Fruit fly (Drosophila melanogaster) whole organism, wandering third instar larva: ENCODE results near the gene hth.

ENCODE experiments used
- Abd-B ChIP-seq: fragments of >200 bp; optimal IDR thresholded peaks from 2 replicates; lab custom pipeline; 2017; ENCODE audit warnings: missing biosample characterization, missing genetic modification characterization
- CG9705 ChIP-seq: fragments of 200-800 bp; sonication (Bioruptor generic); optimal IDR thresholded peaks from 2 replicates; lab custom pipeline; 2018; ENCODE audit warnings: missing biosample characterization, mild to moderate bottlenecking, missing genetic modification characterization
- CrebA ChIP-seq: fragments of 200-800 bp; sonication (Bioruptor generic); optimal IDR thresholded peaks from 2 replicates; lab custom pipeline; 2016; ENCODE audit warnings: missing biosample characterization, mild to moderate bottlenecking, missing genetic modification characterization, borderline replicate concordance
- Dfd ChIP-seq: fragments of >200 bp; optimal IDR thresholded peaks from 2 replicates; lab custom pipeline; 2017; ENCODE audit warnings: missing biosample characterization, missing genetic modification characterization
- Hnf4 ChIP-seq: fragments of 200-800 bp; sonication (Bioruptor generic); optimal IDR thresholded peaks from 2 replicates; lab custom pipeline; 2016; ENCODE audit warnings: missing biosample characterization, mild to moderate bottlenecking, missing genetic modification characterization
- Hr78 ChIP-seq: fragments of >200 bp; optimal IDR thresholded peaks from 2 replicates; lab custom pipeline; 2017; ENCODE audit warnings: missing biosample characterization, missing genetic modification characterization
- Hr83 ChIP-seq: fragments of 200-300 bp; sonication (Bioruptor generic); optimal IDR thresholded peaks from 2 replicates; lab custom pipeline; 2016; ENCODE audit warnings: missing biosample characterization, mild to moderate bottlenecking, missing genetic modification characterization, moderate library complexity; ENCODE audit not compliant: poor library complexity, severe bottlenecking
- Jra ChIP-seq: sonication (Bioruptor generic); optimal IDR thresholded peaks from 2 replicates; lab custom pipeline; 2016; ENCODE audit warnings: missing biosample characterization, missing genetic modification characterization
- Mio ChIP-seq: sonication (Bioruptor generic); optimal IDR thresholded peaks from 2 replicates; lab custom pipeline; 2016; ENCODE audit warnings: missing biosample characterization, missing genetic modification characterization
- Myc ChIP-seq: fragments of >200 bp; optimal IDR thresholded peaks from 2 replicates; lab custom pipeline; 2017
- OdsH ChIP-seq: fragments of 200-800 bp; sonication (Bioruptor generic); optimal IDR thresholded peaks from 2 replicates; lab custom pipeline; 2016; ENCODE audit warnings: missing biosample characterization, mild to moderate bottlenecking, missing genetic modification characterization
- Rel ChIP-seq, 2 experiments: fragments of 200-800 bp; sonication (Bioruptor generic) in 1 of 2; optimal IDR thresholded peaks; 2 replicates in 1 of 2; 3 replicates in 1 of 2; lab custom pipeline; 2016 to 2019; ENCODE audit warnings: mild to moderate bottlenecking in 2 of 2, missing biosample characterization in 2 of 2, missing genetic modification characterization in 2 of 2, moderate library complexity in 1 of 2
- Sp1 ChIP-seq: fragments of 200-800 bp; sonication (Bioruptor generic); optimal IDR thresholded peaks from 3 replicates; lab custom pipeline; 2019; ENCODE audit warnings: missing biosample characterization, mild to moderate bottlenecking, missing genetic modification characterization, moderate library complexity
- Vsx2 ChIP-seq: fragments of 200-300, 225-300 bp; sonication (Bioruptor generic); optimal IDR thresholded peaks from 2 replicates; lab custom pipeline; 2018; ENCODE audit warnings: missing biosample characterization, missing genetic modification characterization; ENCODE audit not compliant: partially characterized antibody
- br ChIP-seq: fragments of 200-800 bp; sonication (Bioruptor generic); optimal IDR thresholded peaks from 2 replicates; lab custom pipeline; 2016; ENCODE audit warnings: missing biosample characterization, missing genetic modification characterization
- brk ChIP-seq: fragments of 200-800 bp; sonication (Bioruptor generic); optimal IDR thresholded peaks from 2 replicates; lab custom pipeline; 2016; ENCODE audit warnings: missing biosample characterization, mild to moderate bottlenecking, missing genetic modification characterization
- dl ChIP-seq, 2 experiments: fragments of 175-275, 200-275 bp in 1 of 2; fragments of 200-275 bp in 1 of 2; sonication (Bioruptor generic); optimal IDR thresholded peaks; lab custom pipeline; 2018; ENCODE audit warnings: mild to moderate bottlenecking in 2 of 2, missing biosample characterization in 2 of 2, missing genetic modification characterization in 2 of 2, moderate library complexity in 2 of 2; ENCODE audit not compliant: partially characterized antibody in 2 of 2, insufficient read depth in 1 of 2
- dmrt93B ChIP-seq: fragments of 200-800 bp; sonication (Bioruptor generic); optimal IDR thresholded peaks from 2 replicates; lab custom pipeline; 2018; ENCODE audit warnings: missing biosample characterization, mild to moderate bottlenecking, missing genetic modification characterization
- dsf ChIP-seq: sonication (Bioruptor generic); optimal IDR thresholded peaks from 2 replicates; lab custom pipeline; 2016; ENCODE audit warnings: missing biosample characterization, missing genetic modification characterization, borderline replicate concordance
- ey ChIP-seq: fragments of 200-800 bp; sonication (Bioruptor generic); optimal IDR thresholded peaks from 2 replicates; lab custom pipeline; 2016; ENCODE audit warnings: missing biosample characterization, missing genetic modification characterization
- foxo ChIP-seq, 2 experiments: fragments of 200-800 bp; sonication (Bioruptor generic); optimal IDR thresholded peaks; 2 replicates in 1 of 2; 3 replicates in 1 of 2; lab custom pipeline; 2016 to 2017; ENCODE audit warnings: missing biosample characterization in 2 of 2, missing genetic modification characterization in 2 of 2
- h ChIP-seq: fragments of 200-800 bp; sonication (Bioruptor generic); optimal IDR thresholded peaks from 3 replicates; lab custom pipeline; 2016; ENCODE audit warnings: missing biosample characterization, mild to moderate bottlenecking, missing genetic modification characterization
- jim ChIP-seq: fragments of 175-275, 200-325 bp; sonication (Bioruptor generic); optimal IDR thresholded peaks from 2 replicates; lab custom pipeline; 2016; ENCODE audit warnings: missing biosample characterization, mild to moderate bottlenecking, missing genetic modification characterization
- lola ChIP-seq: fragments of >200 bp; optimal IDR thresholded peaks from 2 replicates; lab custom pipeline; 2017; ENCODE audit warnings: missing biosample characterization, missing genetic modification characterization
- pan ChIP-seq: fragments of >200 bp; optimal IDR thresholded peaks from 2 replicates; lab custom pipeline; 2017
- rgr ChIP-seq: fragments of 200-800 bp; sonication (Bioruptor generic); optimal IDR thresholded peaks from 3 replicates; lab custom pipeline; 2016; ENCODE audit warnings: missing biosample characterization, mild to moderate bottlenecking, missing genetic modification characterization
- sage ChIP-seq: fragments of 200-800 bp; sonication (Bioruptor generic); optimal IDR thresholded peaks from 2 replicates; lab custom pipeline; 2016; ENCODE audit warnings: missing biosample characterization, mild to moderate bottlenecking, missing genetic modification characterization
- usp ChIP-seq: fragments of >200 bp; optimal IDR thresholded peaks from 2 replicates; lab custom pipeline; 2017; ENCODE audit warnings: missing biosample characterization, missing genetic modification characterization

hth gene

DNA sequence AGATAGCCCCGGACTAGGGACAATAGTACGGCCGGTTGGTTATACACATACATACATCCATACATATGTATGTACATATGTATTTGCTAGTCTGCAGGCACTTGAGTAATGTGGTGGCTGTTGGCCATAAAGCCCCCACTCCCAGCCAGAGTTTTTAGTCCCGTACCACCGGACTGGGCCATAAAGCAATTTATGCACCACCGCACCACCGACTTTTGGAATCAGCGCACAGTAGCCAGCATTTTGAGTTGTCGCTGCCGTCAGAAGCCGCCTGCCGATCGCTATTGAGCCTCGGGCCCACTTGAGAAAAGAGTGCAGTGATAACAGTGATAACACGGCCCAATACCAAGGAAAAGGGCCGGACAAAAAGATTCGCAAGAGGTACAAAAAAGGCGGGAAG, 42.9 kb downstream of the hth start:
- TF ChIP-seq br (GFP tag; lab: Kevin White, UChicago) (no peak), Hr78 (GFP tag; lab: Kevin White, UChicago) (no peak), Sp1 (GFP tag; lab: Kevin White, UChicago) (no peak), Vsx2 (GFP tag; lab: Kevin White, UChicago) (no peak)

DNA sequence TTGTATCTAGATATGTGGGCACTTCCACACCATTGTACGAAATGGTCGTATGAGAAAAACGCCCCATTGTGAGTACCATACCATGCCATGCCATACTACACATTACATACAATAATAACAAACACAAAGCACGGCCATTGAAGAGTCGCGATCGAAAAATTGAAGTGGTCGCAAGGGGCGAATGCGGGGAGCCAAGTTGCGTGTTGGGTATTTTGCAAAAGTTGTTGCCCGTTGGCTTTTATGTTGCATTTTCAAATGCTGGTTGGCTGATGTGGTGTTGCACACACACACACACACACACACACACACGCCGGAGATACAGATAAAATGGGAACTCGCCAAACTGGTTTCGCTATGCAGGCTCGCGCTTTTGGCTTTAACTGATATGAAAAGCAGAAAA, 44.5 kb downstream of the hth start:
- TF ChIP-seq Sp1 (GFP tag; lab: Kevin White, UChicago) (no peak), Hr83 (GFP tag; lab: Kevin White, UChicago) (no peak), usp (no peak), Myc (no peak), jim (GFP tag; lab: Kevin White, UChicago) (no peak), Hr78 (GFP tag; lab: Kevin White, UChicago) (no peak)

DNA sequence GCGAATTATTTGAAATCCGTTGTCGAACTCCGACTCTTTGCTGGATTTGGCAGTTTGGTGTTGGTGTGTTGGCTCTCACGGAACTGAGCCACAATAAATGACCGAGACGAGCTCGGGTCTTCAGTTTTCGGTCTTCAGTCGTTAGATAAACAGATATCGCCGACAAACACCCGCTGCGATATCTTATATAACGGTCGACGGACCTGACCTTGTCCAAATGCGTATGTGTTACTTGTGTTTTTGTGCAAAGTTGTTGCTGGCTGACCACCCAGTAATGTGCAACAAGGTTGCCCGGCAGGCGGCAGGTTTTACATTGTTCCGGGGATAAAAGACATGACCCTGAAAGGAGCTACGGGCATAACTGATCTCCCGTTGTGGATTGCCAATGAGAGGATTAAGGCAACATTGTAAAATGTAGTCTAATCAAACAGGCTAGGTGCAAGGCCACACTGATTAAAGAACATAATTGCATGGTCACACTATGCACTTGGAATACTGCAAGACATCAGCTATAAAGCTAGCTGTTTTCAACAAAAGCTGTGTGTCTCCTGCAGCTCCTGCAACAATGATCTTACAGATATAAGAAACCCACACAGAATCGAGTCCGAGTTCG, 45.1 kb downstream of the hth start:
- TF ChIP-seq brk (GFP tag; lab: Kevin White, UChicago) = no peak
- TF ChIP-seq Hnf4 (GFP tag; lab: Kevin White, UChicago) = no peak
- TF ChIP-seq Dfd = no peak
- no peak for TF ChIP-seq dsf (GFP tag; lab: Kevin White, UChicago)
- TF ChIP-seq Myc = no peak
- no peak for TF ChIP-seq Abd-B (GFP tag; lab: Kevin White, UChicago)
- TF ChIP-seq Jra (GFP tag; lab: Kevin White, UChicago) = no peak
- no peak for TF ChIP-seq h (GFP tag; lab: Kevin White, UChicago)

DNA sequence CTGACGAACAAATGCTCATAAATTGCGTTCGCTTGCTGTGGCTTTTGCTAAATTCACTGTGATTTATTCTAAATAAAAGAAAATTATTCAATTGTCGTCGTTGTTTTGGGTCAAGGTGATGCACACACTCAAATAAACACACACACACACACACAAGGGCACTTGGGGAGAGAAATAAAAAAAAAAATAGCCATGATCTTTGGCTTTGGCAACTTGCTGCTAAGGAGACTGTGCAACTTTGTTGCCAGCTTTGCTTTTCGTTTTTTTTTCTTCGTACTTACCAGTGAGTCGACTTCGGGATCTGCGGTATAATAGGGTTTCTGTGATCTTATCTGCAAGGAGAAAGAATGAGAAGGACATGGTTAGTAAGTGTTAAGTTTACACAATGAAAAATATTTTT, 46.1 kb downstream of the hth start:
- no peak for TF ChIP-seq sage (GFP tag; lab: Kevin White, UChicago)
- TF ChIP-seq dmrt93B (GFP tag; lab: Kevin White, UChicago) = no peak
- no peak for TF ChIP-seq usp
- TF ChIP-seq pan (lab: Kevin White, UChicago) = no peak
- TF ChIP-seq Hr83 (GFP tag; lab: Kevin White, UChicago) = no peak
- TF ChIP-seq dl (GFP tag; optimal IDR thresholded peaks at IDR 0.05; lab: Kevin White, UChicago; ENCODE audit: insufficient read depth in 1 of 2, partially characterized antibody in 2 of 2) = no peak
- TF ChIP-seq Abd-B (GFP tag; lab: Kevin White, UChicago) = no peak
- no peak for TF ChIP-seq Mio (GFP tag; lab: Kevin White, UChicago)
- no peak for TF ChIP-seq jim (GFP tag; lab: Kevin White, UChicago)
- no peak for TF ChIP-seq h (GFP tag; lab: Kevin White, UChicago)

DNA sequence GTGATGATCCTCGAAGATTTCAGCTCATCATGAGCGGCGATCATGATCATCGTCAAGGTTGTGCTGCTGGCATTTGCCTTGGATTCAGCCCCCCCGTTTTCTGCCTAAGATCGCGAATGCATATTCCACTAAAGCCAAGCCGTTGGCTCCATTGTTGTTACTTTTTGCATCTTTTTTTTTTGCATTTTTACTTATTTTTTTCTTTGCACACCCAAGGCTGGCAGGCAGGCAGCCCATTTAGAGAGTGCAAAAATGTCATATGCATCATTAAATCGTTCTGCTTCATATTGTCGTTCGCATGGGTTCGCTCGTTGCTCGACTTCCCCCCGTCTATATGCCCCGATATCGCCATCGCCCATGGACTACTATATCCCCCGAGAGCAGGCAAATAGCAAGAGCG, 46.5 kb downstream of the hth start:
- TF ChIP-seq lola (no peak), brk (GFP tag; lab: Kevin White, UChicago) (no peak), OdsH (no peak), CrebA (GFP tag; lab: Kevin White, UChicago) (no peak), dmrt93B (GFP tag; lab: Kevin White, UChicago) (no peak), usp (no peak), CG9705 (GFP tag; lab: Kevin White, UChicago) (no peak), Rel (GFP tag; optimal IDR thresholded peaks at IDR 0.05; lab: Kevin White, UChicago) (no peak), Rel (tag; optimal IDR thresholded peaks at IDR 0.05; lab: Kevin White, UChicago) (no peak), Abd-B (GFP tag; lab: Kevin White, UChicago) (no peak), Jra (GFP tag; lab: Kevin White, UChicago) (no peak), foxo (GFP tag; optimal IDR thresholded peaks at IDR 0.05; lab: Kevin White, UChicago) (no peak)

DNA sequence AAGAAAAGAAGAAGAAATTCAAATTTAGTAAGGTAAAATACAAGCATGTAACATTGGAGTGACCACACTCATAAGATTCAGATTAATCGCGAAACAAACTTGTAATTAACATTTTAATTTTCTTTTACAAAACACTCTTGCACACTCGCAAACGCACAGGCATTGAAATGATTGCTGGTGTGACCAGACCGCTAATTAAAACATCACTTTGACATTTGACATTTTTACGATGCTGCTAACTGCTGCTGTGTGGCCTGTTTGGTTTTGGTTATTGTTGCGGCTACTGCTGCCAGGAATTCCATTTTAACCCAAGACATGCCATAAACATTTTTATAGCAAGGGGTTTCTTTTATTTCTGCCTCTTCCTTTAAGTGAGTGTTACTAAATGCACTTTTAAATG, 47.9 kb downstream of the hth start:
- no peak for TF ChIP-seq ey

DNA sequence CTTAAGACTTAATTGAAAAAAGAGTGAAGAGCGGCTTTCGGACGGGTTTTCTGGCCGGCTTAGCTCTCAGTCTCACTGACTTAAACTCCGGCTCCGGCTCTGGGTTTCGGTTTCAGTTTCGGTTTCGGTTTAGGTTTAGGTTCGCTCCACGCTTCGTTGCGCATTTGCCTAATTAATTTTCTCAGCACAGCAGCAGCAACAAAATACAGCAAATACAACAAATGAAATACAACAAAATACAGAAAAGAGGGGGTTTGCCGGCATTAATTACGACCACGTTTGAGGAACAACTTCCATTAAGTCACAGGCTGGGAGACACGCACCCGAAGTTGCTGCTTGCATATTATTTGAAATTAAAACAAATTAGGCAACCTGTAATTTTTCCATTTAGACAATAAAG, 49.3 kb downstream of the hth start:
- TF ChIP-seq Hnf4 (GFP tag; lab: Kevin White, UChicago) (no peak), dl (GFP tag; optimal IDR thresholded peaks at IDR 0.05; lab: Kevin White, UChicago; ENCODE audit: insufficient read depth in 1 of 2, partially characterized antibody in 2 of 2) (no peak), br (GFP tag; lab: Kevin White, UChicago) (no peak), Mio (GFP tag; lab: Kevin White, UChicago) (no peak), rgr (GFP tag; lab: Kevin White, UChicago) (no peak), Jra (GFP tag; lab: Kevin White, UChicago) (no peak), dsf (GFP tag; lab: Kevin White, UChicago) (no peak), usp (no peak), Hr83 (GFP tag; lab: Kevin White, UChicago) (no peak), Hr78 (GFP tag; lab: Kevin White, UChicago) (no peak), CG9705 (GFP tag; lab: Kevin White, UChicago) (no peak), ey (no peak)
